Worm (Caenorhabditis elegans) whole organism, L4 larva: ENCODE measurements around the gene Y116A8C.469.

Experiments
- D1046.2 ChIP-seq: fragments of 200-800 bp; sonication (Bioruptor generic); IDR thresholded peaks from 2 replicates; pipeline ENCODE4 v1.3.6; 2022; ENCODE audit warnings: missing genetic modification characterization, missing compliant biosample characterization
- F10B5.3 ChIP-seq: sonication (generic microtip); optimal IDR thresholded peaks from 2 replicates; lab custom pipeline; 2016; ENCODE audit warnings: mild to moderate bottlenecking, missing genetic modification characterization, missing compliant biosample characterization
- F26F4.8 ChIP-seq: fragments of 200-800 bp; sonication (Bioruptor generic); conservative IDR thresholded peaks from 2 replicates; pipeline ENCODE4 v1.3.6; 2022; ENCODE audit warnings: missing genetic modification characterization, missing compliant biosample characterization
- F37D6.2 ChIP-seq: sonication (generic microtip); optimal IDR thresholded peaks from 2 replicates; lab custom pipeline; 2016; ENCODE audit warnings: mild to moderate bottlenecking, missing genetic modification characterization, missing compliant biosample characterization
- Y48G9A.11 ChIP-seq: fragments of 200-800 bp; sonication (Bioruptor generic); IDR thresholded peaks from 2 replicates; pipeline ENCODE4 v1.3.6; 2022; ENCODE audit warnings: missing genetic modification reagents, missing genetic modification characterization, missing compliant biosample characterization
- Y75B8A.6 ChIP-seq: fragments of 200-800 bp; sonication (Bioruptor generic); IDR thresholded peaks from 2 replicates; pipeline ENCODE4 v1.3.6; 2022; ENCODE audit warnings: missing genetic modification reagents, missing genetic modification characterization, missing compliant biosample characterization
- ZK337.2 ChIP-seq: fragments of 200-800 bp; sonication (Bioruptor generic); IDR thresholded peaks from 2 replicates; pipeline ENCODE4 v1.3.6; 2022; ENCODE audit warnings: missing genetic modification reagents, missing genetic modification characterization, missing compliant biosample characterization
- ZK546.5 ChIP-seq, 2 experiments: sonication (generic microtip); optimal IDR thresholded peaks; 2 replicates each; lab custom pipeline; 2017; ENCODE audit warnings: missing biosample characterization in 2 of 2, missing genetic modification characterization in 2 of 2
- aly-2 ChIP-seq: sonication (generic microtip); optimal IDR thresholded peaks from 2 replicates; lab custom pipeline; 2018; ENCODE audit warnings: missing biosample characterization, missing genetic modification characterization
- arid-1 ChIP-seq: fragments of 200-800 bp; sonication (Bioruptor generic); conservative IDR thresholded peaks from 2 replicates; pipeline ENCODE4 v1.3.6; 2022; ENCODE audit warnings: missing genetic modification reagents, missing genetic modification characterization, missing compliant biosample characterization
- ceh-28 ChIP-seq: fragments of 150-350 bp; optimal IDR thresholded peaks from 2 replicates; lab custom pipeline; 2014; ENCODE audit warnings: missing biosample characterization, missing genetic modification reagents, missing genetic modification characterization
- ceh-32 ChIP-seq: sonication (generic microtip); optimal IDR thresholded peaks from 2 replicates; lab custom pipeline; 2016; ENCODE audit warnings: mild to moderate bottlenecking, missing genetic modification characterization, missing compliant biosample characterization; ENCODE audit not compliant: poor library complexity
- ces-1 ChIP-seq: fragments of 150-350 bp; sonication (generic microtip); optimal IDR thresholded peaks from 4 replicates; lab custom pipeline; 2014; ENCODE audit warnings: missing biosample characterization, missing genetic modification reagents, missing genetic modification characterization
- ctbp-1 ChIP-seq: fragments of 200-800 bp; sonication (Bioruptor generic); IDR thresholded peaks from 2 replicates; pipeline ENCODE4 v1.3.6; 2022; ENCODE audit warnings: missing genetic modification reagents, missing genetic modification characterization, missing compliant biosample characterization
- daf-19 ChIP-seq: fragments of 200-800 bp; sonication (Bioruptor generic); conservative IDR thresholded peaks from 2 replicates; pipeline ENCODE4 v1.3.6; 2022; ENCODE audit warnings: missing genetic modification characterization, missing compliant biosample characterization
- dmd-6 ChIP-seq: fragments of 200-800 bp; sonication (Bioruptor generic); IDR thresholded peaks from 2 replicates; pipeline ENCODE4 v1.3.6; 2022; ENCODE audit warnings: missing genetic modification reagents, missing genetic modification characterization, missing compliant biosample characterization
- dmd-8 ChIP-seq: fragments of 200-800 bp; sonication (Bioruptor generic); IDR thresholded peaks from 2 replicates; pipeline ENCODE4 v1.3.6; 2022; ENCODE audit warnings: missing genetic modification characterization, missing compliant biosample characterization
- dpl-1 ChIP-seq: fragments of 150-350 bp; optimal IDR thresholded peaks from 2 replicates; lab custom pipeline; 2014; ENCODE audit warnings: missing biosample characterization, missing genetic modification reagents, missing genetic modification characterization
- egl-43 ChIP-seq: fragments of 200-800 bp; sonication (Bioruptor generic); IDR thresholded peaks from 2 replicates; pipeline ENCODE4 v1.3.6; 2022; ENCODE audit warnings: missing genetic modification reagents, missing genetic modification characterization, missing compliant biosample characterization
- hif-1 ChIP-seq, 2 experiments: sonication (generic microtip); optimal IDR thresholded peaks; 2 replicates each; lab custom pipeline; 2016 to 2017; ENCODE audit warnings: missing compliant biosample characterization in 2 of 2, missing genetic modification characterization in 2 of 2, missing genetic modification reagents in 2 of 2, missing genotype in 2 of 2, mild to moderate bottlenecking in 1 of 2
- hlh-11 ChIP-seq: fragments of 200-800 bp; sonication (Bioruptor generic); optimal IDR thresholded peaks from 2 replicates; lab custom pipeline; 2018; ENCODE audit warnings: mild to moderate bottlenecking, missing genetic modification characterization, missing compliant biosample characterization
- hlh-30 ChIP-seq: sonication (generic microtip); optimal IDR thresholded peaks from 2 replicates; lab custom pipeline; 2017; ENCODE audit warnings: antibody characterized with exemption, mild to moderate bottlenecking, missing genetic modification characterization, missing compliant biosample characterization; ENCODE audit not compliant: insufficient read depth
- hmg-1.1 ChIP-seq: fragments of 200-800 bp; sonication (Bioruptor generic); IDR thresholded peaks from 2 replicates; pipeline ENCODE4 v1.3.6; 2022; ENCODE audit warnings: missing genetic modification reagents, missing genetic modification characterization, missing compliant biosample characterization
- jun-1 ChIP-seq: fragments of 150-350 bp; optimal IDR thresholded peaks from 2 replicates; lab custom pipeline; 2014; ENCODE audit warnings: missing biosample characterization, missing genetic modification reagents, missing genetic modification characterization
- lin-38 ChIP-seq: fragments of 200-800 bp; sonication (Bioruptor generic); IDR thresholded peaks from 2 replicates; pipeline ENCODE4 v1.3.6; 2022; ENCODE audit warnings: missing genetic modification reagents, missing genetic modification characterization, missing compliant biosample characterization
- mep-1 ChIP-seq: fragments of 150-350 bp; sonication (generic microtip); optimal IDR thresholded peaks from 3 replicates; lab custom pipeline; 2014; ENCODE audit warnings: missing biosample characterization, missing genetic modification characterization
- mxl-2 ChIP-seq: fragments of 200-800 bp; sonication (Bioruptor generic); conservative IDR thresholded peaks from 2 replicates; pipeline ENCODE4 v1.3.6; 2022; ENCODE audit warnings: missing genetic modification reagents, missing genetic modification characterization, missing compliant biosample characterization
- nhr-111 ChIP-seq: fragments of 200-800 bp; sonication (Bioruptor generic); optimal IDR thresholded peaks from 2 replicates; lab custom pipeline; 2018; ENCODE audit warnings: mild to moderate bottlenecking, missing genetic modification characterization, missing compliant biosample characterization
- nhr-237 ChIP-seq: sonication (generic microtip); optimal IDR thresholded peaks from 2 replicates; lab custom pipeline; 2017; ENCODE audit warnings: missing biosample characterization, missing genetic modification characterization
- nhr-25 ChIP-seq: sonication (generic microtip); optimal IDR thresholded peaks from 2 replicates; lab custom pipeline; 2017; ENCODE audit warnings: missing genetic modification characterization, mild to moderate bottlenecking, missing compliant biosample characterization, antibody characterized with exemption, moderate library complexity, borderline replicate concordance; ENCODE audit not compliant: insufficient read depth
- nhr-48 ChIP-seq: sonication (generic microtip); optimal IDR thresholded peaks from 2 replicates; lab custom pipeline; 2016; ENCODE audit warnings: mild to moderate bottlenecking, missing genetic modification characterization, missing compliant biosample characterization
- pha-4 ChIP-seq, 2 experiments: fragments of 150-350 bp in 1 of 2; fragments of 200-800 bp in 1 of 2; sonication (Bioruptor generic) in 1 of 2; IDR thresholded peaks in 1 of 2; optimal IDR thresholded peaks in 1 of 2; 2 replicates each; pipeline versions ENCODE4 v1.3.6 to Lab custom; 2014 to 2022; ENCODE audit warnings: missing genetic modification characterization in 2 of 2, missing genetic modification reagents in 2 of 2, missing biosample characterization in 1 of 2, missing compliant biosample characterization in 1 of 2
- pqm-1 ChIP-seq: sonication (generic microtip); optimal IDR thresholded peaks from 2 replicates; lab custom pipeline; 2017; ENCODE audit warnings: missing biosample characterization, missing genetic modification characterization
- saeg-2 ChIP-seq: fragments of 200-800 bp; sonication (Bioruptor generic); IDR thresholded peaks from 2 replicates; pipeline ENCODE4 v1.3.6; 2022; ENCODE audit warnings: missing genetic modification reagents, missing genetic modification characterization, missing compliant biosample characterization
- sdz-12 ChIP-seq: fragments of 200-800 bp; sonication (Bioruptor generic); optimal IDR thresholded peaks from 2 replicates; lab custom pipeline; 2018; ENCODE audit warnings: mild to moderate bottlenecking, missing genetic modification characterization, missing compliant biosample characterization
- snpc-1.2 ChIP-seq: fragments of 200-800 bp; sonication (Bioruptor generic); IDR thresholded peaks from 2 replicates; pipeline ENCODE4 v1.3.6; 2022; ENCODE audit warnings: missing genetic modification reagents, missing genetic modification characterization, missing compliant biosample characterization
- snpc-4 ChIP-seq: fragments of 150-350 bp; optimal IDR thresholded peaks from 2 replicates; lab custom pipeline; 2014; ENCODE audit warnings: missing biosample characterization, missing genetic modification characterization
- tra-1 ChIP-seq: fragments of 200-800 bp; sonication (Bioruptor generic); IDR thresholded peaks from 2 replicates; pipeline ENCODE4 v1.3.6; 2022; ENCODE audit warnings: missing genetic modification reagents, missing genetic modification characterization, missing compliant biosample characterization
- zag-1 ChIP-seq: fragments of 150-350 bp; optimal IDR thresholded peaks from 2 replicates; lab custom pipeline; 2014; ENCODE audit warnings: missing biosample characterization, missing genetic modification characterization
- zfp-2 ChIP-seq: sonication (generic microtip); optimal IDR thresholded peaks from 2 replicates; lab custom pipeline; 2016; ENCODE audit warnings: mild to moderate bottlenecking, missing genetic modification characterization, missing compliant biosample characterization
- zfp-3 ChIP-seq: fragments of 200-800 bp; sonication (Bioruptor generic); conservative IDR thresholded peaks from 2 replicates; pipeline ENCODE4 v1.3.6; 2022; ENCODE audit warnings: missing genetic modification reagents, missing genetic modification characterization, missing compliant biosample characterization
- zip-11 ChIP-seq: fragments of 200-800 bp; sonication (Bioruptor generic); IDR thresholded peaks from 2 replicates; pipeline ENCODE4 v1.3.6; 2022; ENCODE audit warnings: missing genetic modification characterization, missing compliant biosample characterization

Gene Y116A8C.469

ce11 chrIV:16946746-16947145 lies 29.0 kb upstream of the Y116A8C.469 start, which contains the start of the genes Y116A8C.9 and arf-6 (continued):
- TF ChIP-seq ceh-28 (tag; lab: Kevin White, UChicago): peak; percentile 46
- no peak for TF ChIP-seq Y48G9A.11
- TF ChIP-seq pqm-1: no peak
- 0 out of 2 replicates have a peak, but pooled peaks have one; percentile 19 for TF ChIP-seq arid-1 (GFP tag; lab: Robert Waterston, UW)
- TF ChIP-seq F10B5.3 (tag; lab: Kevin White, UChicago): peak; percentile 21
- TF ChIP-seq zag-1 (tag; lab: Kevin White, UChicago): no peak
- TF ChIP-seq aly-2: no peak
- peak; percentile 14 for TF ChIP-seq F37D6.2
- no peak for TF ChIP-seq nhr-237
- no peak for TF ChIP-seq dmd-6
- no peak for TF ChIP-seq zfp-2 (tag; lab: Kevin White, UChicago)
- TF ChIP-seq nhr-111 (GFP tag; lab: Kevin White, UChicago): no peak
- no peak for TF ChIP-seq nhr-48 (tag; lab: Kevin White, UChicago)
- TF ChIP-seq ces-1 (GFP tag; lab: Kevin White, UChicago): no peak
- TF ChIP-seq mep-1 (tag; lab: Kevin White, UChicago): peak; percentile 44
- TF ChIP-seq D1046.2 (GFP tag; lab: Robert Waterston, UW): no peak
- no peak for TF ChIP-seq zip-11
- peak; percentile 81 for TF ChIP-seq snpc-1.2 (GFP tag; lab: Robert Waterston, UW)
- no peak for TF ChIP-seq ceh-32 (tag; lab: Kevin White, UChicago)
- TF ChIP-seq ZK337.2 (GFP tag; lab: Robert Waterston, UW): no peak
- TF ChIP-seq ZK546.5 (tag; optimal IDR thresholded peaks at IDR 0.05; lab: Kevin White, UChicago): no peak
- TF ChIP-seq hmg-1.1 (GFP tag; lab: Robert Waterston, UW): peak; percentile 35; the same call in 1 of the 2 replicates
- TF ChIP-seq pha-4 (GFP tag; IDR thresholded peaks at IDR 0.05; lab: Robert Waterston, UW): peak; percentile 39; the same call in 1 of the 2 replicates
- TF ChIP-seq pha-4 (tag; optimal IDR thresholded peaks at IDR 0.05; lab: Kevin White, UChicago): no peak
- peak; percentile 30 for TF ChIP-seq jun-1 (tag; lab: Kevin White, UChicago)
- no peak for TF ChIP-seq sdz-12 (GFP tag; lab: Kevin White, UChicago)
- no peak for TF ChIP-seq nhr-25 (tag; lab: Kevin White, UChicago)
- TF ChIP-seq snpc-4 (tag; lab: Kevin White, UChicago): no peak
- TF ChIP-seq lin-38 (GFP tag; lab: Robert Waterston, UW): peak; percentile 59
- peak; percentile 49 for TF ChIP-seq dpl-1 (GFP tag; lab: Kevin White, UChicago)
- no peak for TF ChIP-seq saeg-2 (GFP tag; lab: Robert Waterston, UW)
- peak; percentile 32 for TF ChIP-seq hlh-11 (tag; lab: Kevin White, UChicago)
- TF ChIP-seq hif-1 (tag; optimal IDR thresholded peaks at IDR 0.05; lab: Kevin White, UChicago): peak in 1 of 2 experiments; percentile 30
- peak; percentile 62 for TF ChIP-seq hlh-30 (tag; lab: Kevin White, UChicago)
- no peak for TF ChIP-seq mxl-2 (GFP tag; lab: Robert Waterston, UW)
- TF ChIP-seq Y75B8A.6 (GFP tag; lab: Robert Waterston, UW): no peak
- TF ChIP-seq F26F4.8 (GFP tag; lab: Robert Waterston, UW): no peak
- TF ChIP-seq zfp-3 (GFP tag; lab: Robert Waterston, UW): no peak
- no peak for TF ChIP-seq dmd-8 (GFP tag; lab: Robert Waterston, UW)
- TF ChIP-seq ctbp-1 (GFP tag; lab: Robert Waterston, UW): no peak
- no peak for TF ChIP-seq egl-43
- no peak for TF ChIP-seq daf-19 (GFP tag; lab: Robert Waterston, UW)
- TF ChIP-seq tra-1 (GFP tag; lab: Robert Waterston, UW): no peak
